Fruit fly (Drosophila melanogaster) whole organism, prepupa: ENCODE measurements around the gene CG9117.
A peak's percentile ranks its signal among the peaks of the same experiment; 100 is the strongest.

ENCODE experiments used
- CG11902 ChIP-seq: fragments of 200-800 bp; sonication (Bioruptor generic); optimal IDR thresholded peaks from 3 replicates; lab custom pipeline; 2016; ENCODE audit warnings: missing biosample characterization, missing genetic modification characterization
- CG16779 ChIP-seq: fragments of 200-800 bp; sonication (Bioruptor generic); optimal IDR thresholded peaks from 3 replicates; lab custom pipeline; 2017; ENCODE audit warnings: missing biosample characterization, mild to moderate bottlenecking, missing genetic modification characterization
- CG32006 ChIP-seq: fragments of 200-800 bp; sonication (Bioruptor generic); optimal IDR thresholded peaks from 3 replicates; lab custom pipeline; 2017; ENCODE audit warnings: missing biosample characterization, mild to moderate bottlenecking, missing genetic modification characterization
- CG34406 ChIP-seq: fragments of 200-800 bp; sonication (Bioruptor generic); optimal IDR thresholded peaks from 3 replicates; lab custom pipeline; 2016; ENCODE audit warnings: missing biosample characterization, missing genetic modification characterization
- CG3919 ChIP-seq: fragments of 200-800 bp; sonication (Bioruptor generic); optimal IDR thresholded peaks from 3 replicates; lab custom pipeline; 2016; ENCODE audit warnings: missing biosample characterization, missing genetic modification characterization
- CG4318 ChIP-seq: fragments of 200-800 bp; sonication (Bioruptor generic); optimal IDR thresholded peaks from 3 replicates; lab custom pipeline; 2017; ENCODE audit warnings: missing biosample characterization, mild to moderate bottlenecking, missing genetic modification characterization
- CG6163 ChIP-seq: fragments of 200-800 bp; sonication (Bioruptor generic); IDR thresholded peaks from 3 replicates; pipeline ENCODE4 v1.3.6; 2022; ENCODE audit warnings: missing biosample characterization, missing genetic modification characterization
- CG6276 ChIP-seq: fragments of 200-800 bp; sonication (Bioruptor generic); optimal IDR thresholded peaks from 2 replicates; lab custom pipeline; 2017; ENCODE audit warnings: missing biosample characterization, mild to moderate bottlenecking, missing genetic modification characterization
- CG6808 ChIP-seq: fragments of 200-800 bp; sonication (Bioruptor generic); optimal IDR thresholded peaks from 3 replicates; lab custom pipeline; 2017; ENCODE audit warnings: missing biosample characterization, missing genetic modification characterization, mild to moderate bottlenecking, moderate library complexity, missing genetic modification reagents
- CG7368 ChIP-seq: fragments of 200-800 bp; sonication (Bioruptor generic); optimal IDR thresholded peaks from 3 replicates; lab custom pipeline; 2016; ENCODE audit warnings: missing biosample characterization, missing genetic modification characterization
- CG8319 ChIP-seq: fragments of 200-800 bp; sonication (Bioruptor generic); optimal IDR thresholded peaks from 3 replicates; lab custom pipeline; 2016; ENCODE audit warnings: missing biosample characterization, missing genetic modification characterization
- CG8632 ChIP-seq: fragments of 200-800 bp; sonication (Bioruptor generic); optimal IDR thresholded peaks from 3 replicates; lab custom pipeline; 2016; ENCODE audit warnings: missing biosample characterization, missing genetic modification characterization
- Eip75B ChIP-seq: fragments of 200-800 bp; sonication (Bioruptor generic); optimal IDR thresholded peaks from 3 replicates; lab custom pipeline; 2016; ENCODE audit warnings: missing biosample characterization, missing genetic modification characterization
- Eip78C ChIP-seq: fragments of 200-800 bp; sonication (Bioruptor generic); peaks from one replicate; lab custom pipeline; 2016; ENCODE audit warnings: missing biosample characterization, missing genetic modification characterization
- Eip93F ChIP-seq: fragments of 200-800 bp; sonication (Bioruptor generic); optimal IDR thresholded peaks from 2 replicates; lab custom pipeline; 2016; ENCODE audit warnings: missing biosample characterization, mild to moderate bottlenecking, missing genetic modification characterization
- Ets21C ChIP-seq: fragments of 200-800 bp; sonication (Bioruptor generic); optimal IDR thresholded peaks from 3 replicates; lab custom pipeline; 2016; ENCODE audit warnings: missing biosample characterization, missing genetic modification characterization
- Gug ChIP-seq: fragments of 200-800 bp; sonication (Bioruptor generic); IDR thresholded peaks from 2 replicates; pipeline ENCODE4 v1.3.6; 2022; ENCODE audit warnings: missing biosample characterization, missing genetic modification characterization
- Hr4 ChIP-seq: fragments of 200-800 bp; sonication (Bioruptor generic); optimal IDR thresholded peaks from 3 replicates; lab custom pipeline; 2016; ENCODE audit warnings: missing biosample characterization, missing genetic modification characterization
- Lpt ChIP-seq: fragments of 200-800 bp; sonication (Bioruptor generic); optimal IDR thresholded peaks from 3 replicates; lab custom pipeline; 2016; ENCODE audit warnings: missing biosample characterization, missing genetic modification characterization
- OdsH ChIP-seq: fragments of 200-800 bp; sonication (Bioruptor generic); optimal IDR thresholded peaks from 3 replicates; lab custom pipeline; 2016; ENCODE audit warnings: missing biosample characterization, missing genetic modification characterization
- Smox ChIP-seq: fragments of 200-800 bp; sonication (Bioruptor generic); optimal IDR thresholded peaks from 3 replicates; lab custom pipeline; 2016; ENCODE audit warnings: missing biosample characterization, missing genetic modification characterization
- Sox102F ChIP-seq: fragments of 200-800 bp; sonication (Bioruptor generic); optimal IDR thresholded peaks from 2 replicates; lab custom pipeline; 2016; ENCODE audit warnings: missing biosample characterization, mild to moderate bottlenecking, missing genetic modification characterization
- cyc ChIP-seq: fragments of 200-800 bp; sonication (Bioruptor generic); optimal IDR thresholded peaks from 3 replicates; lab custom pipeline; 2016; ENCODE audit warnings: missing biosample characterization, missing genetic modification characterization
- dsx ChIP-seq: fragments of 200-800 bp; optimal IDR thresholded peaks from 3 replicates; lab custom pipeline; 2019; ENCODE audit warnings: missing biosample characterization, mild to moderate bottlenecking, missing genetic modification characterization, moderate library complexity; ENCODE audit not compliant: poor library complexity, severe bottlenecking
- eg ChIP-seq: fragments of 200-800 bp; sonication (Bioruptor generic); IDR thresholded peaks from 3 replicates; pipeline ENCODE4 v1.3.6; 2022; ENCODE audit warnings: missing biosample characterization, missing genetic modification characterization
- fd85E ChIP-seq: fragments of 200-800 bp; sonication (Bioruptor generic); optimal IDR thresholded peaks from 3 replicates; lab custom pipeline; 2016; ENCODE audit warnings: missing biosample characterization, missing genetic modification characterization
- fkh ChIP-seq: fragments of 200-800 bp; sonication (Bioruptor generic); optimal IDR thresholded peaks from 3 replicates; lab custom pipeline; 2017; ENCODE audit warnings: missing biosample characterization, mild to moderate bottlenecking, missing genetic modification characterization, moderate library complexity
- lz ChIP-seq: fragments of 200-800 bp; sonication (Bioruptor generic); optimal IDR thresholded peaks from 3 replicates; lab custom pipeline; 2016; ENCODE audit warnings: missing biosample characterization, missing genetic modification characterization
- net ChIP-seq: fragments of 200-800 bp; sonication (Bioruptor generic); optimal IDR thresholded peaks from 3 replicates; lab custom pipeline; 2016; ENCODE audit warnings: missing biosample characterization, missing genetic modification characterization
- pdm3 ChIP-seq: fragments of 200-800 bp; sonication (Bioruptor generic); optimal IDR thresholded peaks from 3 replicates; lab custom pipeline; 2016; ENCODE audit warnings: missing biosample characterization, missing genetic modification characterization
- spab ChIP-seq: fragments of 200-800 bp; sonication (Bioruptor generic); optimal IDR thresholded peaks from 2 replicates; lab custom pipeline; 2017; ENCODE audit warnings: missing biosample characterization, mild to moderate bottlenecking, missing genetic modification characterization, missing genetic modification reagents
- svp ChIP-seq: fragments of 200-800 bp; sonication (Bioruptor generic); peaks from one replicate; lab custom pipeline; 2016; ENCODE audit warnings: missing biosample characterization, missing genetic modification characterization

Gene CG9117

dm6 chr2L:6045972-6046718 is 8.4 kb upstream of the CG9117 start, which contains the start of gene Pfas (continued):
- TF ChIP-seq CG8632 (GFP tag; lab: Kevin White, UChicago) (peak; percentile 1), fkh (GFP tag; lab: Kevin White, UChicago) (peak; percentile 40), Lpt (GFP tag; lab: Kevin White, UChicago) (peak; percentile 8), CG11902 (GFP tag; lab: Kevin White, UChicago) (no peak), Gug (GFP tag; lab: Robert Waterston, UW) (peak; percentile 40; the same call in 1 of the 2 replicates), CG4318 (GFP tag; lab: Kevin White, UChicago) (no peak), lz (GFP tag; lab: Kevin White, UChicago) (peak; percentile 70), CG6276 (GFP tag; lab: Kevin White, UChicago) (no peak), pdm3 (no peak), cyc (peak; percentile 52), fd85E (no peak), Eip75B (GFP tag; lab: Kevin White, UChicago) (peak; percentile 58), CG32006 (peak; percentile 54), CG16779 (tag; lab: Kevin White, UChicago) (no peak), OdsH (no peak), spab (no peak), eg (GFP tag; lab: Robert Waterston, UW) (peak; percentile 49; the same call in 2 of the 3 replicates), Ets21C (GFP tag; lab: Kevin White, UChicago) (no peak), Hr4 (GFP tag; lab: Kevin White, UChicago) (no peak), CG3919 (GFP tag; lab: Kevin White, UChicago) (peak; percentile 66), CG8319 (GFP tag; lab: Kevin White, UChicago) (no peak), dsx (GFP tag; lab: Kevin White, UChicago) (no peak), Sox102F (peak; percentile 71), Smox (GFP tag; lab: Kevin White, UChicago) (no peak), CG7368 (GFP tag; lab: Kevin White, UChicago) (peak; percentile 37)

- TF ChIP-seq svp (GFP tag; lab: Kevin White, UChicago) (peak; percentile 99), dsx (GFP tag; lab: Kevin White, UChicago) (no peak), CG34406 (GFP tag; lab: Kevin White, UChicago) (no peak), Sox102F (no peak), CG6808 (no peak)
Observed at dm6 chr2L:6045484-6045883, 7.8 kb upstream of the CG9117 start.

- TF ChIP-seq CG8319 (GFP tag; lab: Kevin White, UChicago): no peak
- peak; percentile 69 for TF ChIP-seq Eip78C (GFP tag; lab: Kevin White, UChicago)
- peak; percentile 66 for TF ChIP-seq CG6808
Observed at dm6 chr2L:6036710-6037109, 992 bp downstream of the CG9117 start, which contains the start of gene mtm. TSS of gene mtm (minus strand) at chr2L:6037015.

dm6 chr2L:6035155-6035554 is 2.5 kb downstream of the CG9117 start:
- TF ChIP-seq svp (GFP tag; lab: Kevin White, UChicago) (peak; percentile 91), Eip93F (GFP tag; lab: Kevin White, UChicago) (no peak), net (GFP tag; lab: Kevin White, UChicago) (no peak), eg (GFP tag; lab: Robert Waterston, UW) (no peak), pdm3 (no peak), Sox102F (no peak), CG34406 (GFP tag; lab: Kevin White, UChicago) (no peak)

- TF ChIP-seq CG11902 (GFP tag; lab: Kevin White, UChicago) (no peak), CG6163 (GFP tag; lab: Robert Waterston, UW) (no peak), eg (GFP tag; lab: Robert Waterston, UW) (no peak), Smox (GFP tag; lab: Kevin White, UChicago) (no peak), Gug (GFP tag; lab: Robert Waterston, UW) (no peak), fd85E (no peak), Eip78C (GFP tag; lab: Kevin White, UChicago) (no peak)
Observed at dm6 chr2L:6034344-6034743, 3.4 kb downstream of the CG9117 start, which contains the start of gene CG9109. TSS of gene CG9109 (minus strand) at chr2L:6034423.
